Worm (Caenorhabditis elegans) whole organism, midembryonic: ENCODE data around the gene K08E4.2.

ENCODE experiments used
- T22C8.4 ChIP-seq: fragments of 200-800 bp; sonication (Bioruptor generic); IDR thresholded peaks from 2 replicates; pipeline ENCODE4 v1.3.6; 2022; ENCODE audit warnings: missing genetic modification characterization, missing compliant biosample characterization
- cog-1 ChIP-seq: sonication (generic microtip); optimal IDR thresholded peaks from 2 replicates; lab custom pipeline; 2016; ENCODE audit warnings: missing genetic modification characterization, missing compliant biosample characterization
- flt-1 ChIP-seq: fragments of 200-800 bp; sonication (Bioruptor generic); IDR thresholded peaks from 2 replicates; pipeline ENCODE4 v1.3.6; 2022; ENCODE audit warnings: missing genetic modification characterization, missing compliant biosample characterization
- klf-2 ChIP-seq: fragments of 200-800 bp; sonication (Bioruptor generic); conservative IDR thresholded peaks from 2 replicates; pipeline ENCODE4 v1.3.6; 2022; ENCODE audit warnings: missing genetic modification reagents, missing genetic modification characterization, missing compliant biosample characterization
- med-1 ChIP-seq: sonication (generic microtip); optimal IDR thresholded peaks from 2 replicates; lab custom pipeline; 2017; ENCODE audit warnings: missing genetic modification characterization, mild to moderate bottlenecking, missing compliant biosample characterization, antibody characterized with exemption, missing genetic modification reagents; ENCODE audit not compliant: insufficient read depth
- ref-1 ChIP-seq: fragments of 200-800 bp; sonication (Bioruptor generic); conservative IDR thresholded peaks from 2 replicates; pipeline ENCODE4 v1.3.6; 2022; ENCODE audit warnings: missing genetic modification reagents, missing genetic modification characterization, missing compliant biosample characterization
- tab-1 ChIP-seq: fragments of 200-800 bp; sonication (Bioruptor generic); IDR thresholded peaks from 2 replicates; pipeline ENCODE4 v1.3.6; 2022; ENCODE audit warnings: missing genetic modification characterization, missing compliant biosample characterization
- ztf-23 ChIP-seq: fragments of 200-800 bp; sonication (Bioruptor generic); IDR thresholded peaks from 2 replicates; pipeline ENCODE4 v1.3.6; 2022; ENCODE audit warnings: missing genetic modification reagents, missing genetic modification characterization, missing compliant biosample characterization
- ztf-29 ChIP-seq: fragments of 200-800 bp; sonication (Bioruptor generic); IDR thresholded peaks from 2 replicates; pipeline ENCODE4 v1.3.6; 2022; ENCODE audit warnings: missing genetic modification reagents, missing genetic modification characterization, missing compliant biosample characterization

Gene K08E4.2

ce11 chrIV:12040431-12040830 is 16.0 kb downstream of the K08E4.2 start:
- no peak for TF ChIP-seq flt-1 (GFP tag; lab: Robert Waterston, UW)
- TF ChIP-seq klf-2 (GFP tag; lab: Robert Waterston, UW), result no peak
- TF ChIP-seq ztf-29 (GFP tag; lab: Robert Waterston, UW), result no peak
- TF ChIP-seq cog-1 (tag; lab: Kevin White, UChicago), result no peak
- TF ChIP-seq T22C8.4 (GFP tag; lab: Robert Waterston, UW), result no peak
- TF ChIP-seq tab-1 (GFP tag; lab: Robert Waterston, UW), result no peak
- TF ChIP-seq ref-1 (GFP tag; lab: Robert Waterston, UW), result no peak
- TF ChIP-seq ztf-23 (GFP tag; lab: Robert Waterston, UW), result no peak
- no peak for TF ChIP-seq med-1 (GFP tag; lab: Kevin White, UChicago)

- no peak for TF ChIP-seq ref-1 (GFP tag; lab: Robert Waterston, UW)
- no peak for TF ChIP-seq T22C8.4 (GFP tag; lab: Robert Waterston, UW)
- TF ChIP-seq med-1 (GFP tag; lab: Kevin White, UChicago), result no peak
- TF ChIP-seq ztf-23 (GFP tag; lab: Robert Waterston, UW), result no peak
- no peak for TF ChIP-seq ztf-29 (GFP tag; lab: Robert Waterston, UW)
- TF ChIP-seq klf-2 (GFP tag; lab: Robert Waterston, UW), result no peak
- no peak for TF ChIP-seq flt-1 (GFP tag; lab: Robert Waterston, UW)
These were observed 19.5 kb downstream of the K08E4.2 start for ce11 chrIV:12036924-12037323.

- TF ChIP-seq T22C8.4 (GFP tag; lab: Robert Waterston, UW) (no peak), klf-2 (GFP tag; lab: Robert Waterston, UW) (no peak), ztf-23 (GFP tag; lab: Robert Waterston, UW) (no peak), cog-1 (tag; lab: Kevin White, UChicago) (no peak), ztf-29 (GFP tag; lab: Robert Waterston, UW) (no peak)
These were observed 21.0 kb downstream of the K08E4.2 start for ce11 chrIV:12035422-12035821.

- no peak for TF ChIP-seq cog-1 (tag; lab: Kevin White, UChicago)
- TF ChIP-seq klf-2 (GFP tag; lab: Robert Waterston, UW), result no peak
- no peak for TF ChIP-seq ztf-23 (GFP tag; lab: Robert Waterston, UW)
- TF ChIP-seq ztf-29 (GFP tag; lab: Robert Waterston, UW), result no peak
- TF ChIP-seq med-1 (GFP tag; lab: Kevin White, UChicago), result no peak
- TF ChIP-seq flt-1 (GFP tag; lab: Robert Waterston, UW), result no peak
- no peak for TF ChIP-seq T22C8.4 (GFP tag; lab: Robert Waterston, UW)
- TF ChIP-seq ref-1 (GFP tag; lab: Robert Waterston, UW), result no peak
- no peak for TF ChIP-seq tab-1 (GFP tag; lab: Robert Waterston, UW)
These were observed 21.7 kb downstream of the K08E4.2 start for ce11 chrIV:12034776-12035175.

ce11 chrIV:12033985-12034384 is 22.5 kb downstream of the K08E4.2 start, which contains the start of gene sqst-1:
Gene sqst-1, plus strand, starts transcription at chrIV:12034282.
- no peak for TF ChIP-seq ztf-29 (GFP tag; lab: Robert Waterston, UW)
- TF ChIP-seq T22C8.4 (GFP tag; lab: Robert Waterston, UW), result no peak
- TF ChIP-seq tab-1 (GFP tag; lab: Robert Waterston, UW), result no peak
- TF ChIP-seq klf-2 (GFP tag; lab: Robert Waterston, UW), result no peak
- TF ChIP-seq flt-1 (GFP tag; lab: Robert Waterston, UW), result no peak
- TF ChIP-seq ref-1 (GFP tag; lab: Robert Waterston, UW), result no peak
- no peak for TF ChIP-seq med-1 (GFP tag; lab: Kevin White, UChicago)
- no peak for TF ChIP-seq cog-1 (tag; lab: Kevin White, UChicago)
- no peak for TF ChIP-seq ztf-23 (GFP tag; lab: Robert Waterston, UW)

ce11 chrIV:12032383-12032782 is 24.1 kb downstream of the K08E4.2 start:
- TF ChIP-seq ref-1 (GFP tag; lab: Robert Waterston, UW) (no peak), ztf-29 (GFP tag; lab: Robert Waterston, UW) (0 out of 2 replicates have a peak, but pooled peaks have one; percentile 41), ztf-23 (GFP tag; lab: Robert Waterston, UW) (0 out of 2 replicates have a peak, but pooled peaks have one; percentile 45), T22C8.4 (GFP tag; lab: Robert Waterston, UW) (peak; percentile 77), tab-1 (GFP tag; lab: Robert Waterston, UW) (no peak), cog-1 (tag; lab: Kevin White, UChicago) (peak; percentile 81)

- TF ChIP-seq cog-1 (tag; lab: Kevin White, UChicago), result no peak
- no peak for TF ChIP-seq tab-1 (GFP tag; lab: Robert Waterston, UW)
- TF ChIP-seq T22C8.4 (GFP tag; lab: Robert Waterston, UW), result no peak
- TF ChIP-seq ztf-29 (GFP tag; lab: Robert Waterston, UW), result no peak
- TF ChIP-seq med-1 (GFP tag; lab: Kevin White, UChicago), result no peak
- TF ChIP-seq flt-1 (GFP tag; lab: Robert Waterston, UW), result no peak
- no peak for TF ChIP-seq ref-1 (GFP tag; lab: Robert Waterston, UW)
- no peak for TF ChIP-seq ztf-23 (GFP tag; lab: Robert Waterston, UW)
- TF ChIP-seq klf-2 (GFP tag; lab: Robert Waterston, UW), result no peak
These were observed 25.5 kb downstream of the K08E4.2 start, which contains the start of the genes T12G3.6 and mrpl-51 for ce11 chrIV:12031003-12031402. Gene T12G3.6, minus strand, starts transcription at chrIV:12031271. Gene mrpl-51, plus strand, starts transcription at chrIV:12031324.

- no peak for TF ChIP-seq med-1 (GFP tag; lab: Kevin White, UChicago)
- TF ChIP-seq cog-1 (tag; lab: Kevin White, UChicago), result no peak
- TF ChIP-seq klf-2 (GFP tag; lab: Robert Waterston, UW), result no peak
- TF ChIP-seq flt-1 (GFP tag; lab: Robert Waterston, UW), result no peak
- no peak for TF ChIP-seq ztf-29 (GFP tag; lab: Robert Waterston, UW)
- TF ChIP-seq ztf-23 (GFP tag; lab: Robert Waterston, UW), result no peak
- TF ChIP-seq T22C8.4 (GFP tag; lab: Robert Waterston, UW), result no peak
- no peak for TF ChIP-seq tab-1 (GFP tag; lab: Robert Waterston, UW)
- no peak for TF ChIP-seq ref-1 (GFP tag; lab: Robert Waterston, UW)
These were observed 26.7 kb downstream of the K08E4.2 start, which contains the start of gene T12G3.11 for ce11 chrIV:12029722-12030182. Gene T12G3.11, minus strand, starts transcription at chrIV:12029772.

ce11 chrIV:12029074-12029473 is 27.4 kb downstream of the K08E4.2 start, which contains the start of gene tgn-38:
Gene tgn-38, minus strand, starts transcription at chrIV:12029174.
- TF ChIP-seq ztf-29 (GFP tag; lab: Robert Waterston, UW), result no peak
- TF ChIP-seq T22C8.4 (GFP tag; lab: Robert Waterston, UW), result no peak
- no peak for TF ChIP-seq med-1 (GFP tag; lab: Kevin White, UChicago)
- TF ChIP-seq cog-1 (tag; lab: Kevin White, UChicago), result no peak
- no peak for TF ChIP-seq tab-1 (GFP tag; lab: Robert Waterston, UW)
